Worm (Caenorhabditis elegans) whole organism, young adult: ENCODE measurements around the gene F55G1.6.

Experiments
- F55B11.4 ChIP-seq: sonication (generic microtip); optimal IDR thresholded peaks from 2 replicates; lab custom pipeline; 2016; ENCODE audit warnings: missing compliant biosample characterization, missing genetic modification characterization, borderline replicate concordance; ENCODE audit not compliant: insufficient read depth
- atf-7 ChIP-seq: sonication (generic microtip); optimal IDR thresholded peaks from 2 replicates; lab custom pipeline; 2017; ENCODE audit warnings: mild to moderate bottlenecking, missing genetic modification characterization, missing compliant biosample characterization
- dpl-1 ChIP-seq: fragments of 150-350 bp; optimal IDR thresholded peaks from 2 replicates; lab custom pipeline; 2014; ENCODE audit warnings: missing biosample characterization, missing genetic modification reagents, missing genetic modification characterization
- egl-44 ChIP-seq: fragments of 200-800 bp; sonication (Bioruptor generic); IDR thresholded peaks from 2 replicates; pipeline ENCODE4 v1.3.6; 2022; ENCODE audit warnings: missing genetic modification reagents, missing genetic modification characterization, missing compliant biosample characterization
- lin-54 ChIP-seq: fragments of 200-800 bp; sonication (Bioruptor generic); optimal IDR thresholded peaks from 2 replicates; lab custom pipeline; 2018; ENCODE audit warnings: mild to moderate bottlenecking, missing genetic modification characterization, missing compliant biosample characterization
- mel-28 ChIP-seq: sonication (generic microtip); optimal IDR thresholded peaks from 2 replicates; lab custom pipeline; 2016; ENCODE audit warnings: borderline replicate concordance, mild to moderate bottlenecking, missing genetic modification characterization, missing compliant biosample characterization
- nfyb-1 ChIP-seq: fragments of 200-800 bp; sonication (Bioruptor generic); IDR thresholded peaks from 2 replicates; pipeline ENCODE4 v1.3.6; 2022; ENCODE audit warnings: missing genetic modification reagents, missing genetic modification characterization, missing compliant biosample characterization
- pbrm-1 ChIP-seq: fragments of 200-800 bp; sonication (Bioruptor generic); IDR thresholded peaks from 2 replicates; pipeline ENCODE4 v1.3.6; 2022; ENCODE audit warnings: missing genetic modification reagents, missing genetic modification characterization, missing compliant biosample characterization
- pha-4 ChIP-seq: fragments of 150-350 bp; sonication (generic microtip); optimal IDR thresholded peaks from 2 replicates; lab custom pipeline; 2014; ENCODE audit warnings: missing biosample characterization, missing genetic modification reagents, missing genetic modification characterization
- snpc-4 ChIP-seq, 5 experiments: fragments of 150-350 bp in 1 of 5; sonication (generic microtip) in 4 of 5; optimal IDR thresholded peaks; 2 replicates each; lab custom pipeline; 2014 to 2018; ENCODE audit warnings: missing genetic modification characterization in 5 of 5, missing biosample characterization in 3 of 5, antibody characterized with exemption in 2 of 5, mild to moderate bottlenecking in 2 of 5, missing compliant biosample characterization in 2 of 5, missing genotype in 2 of 5, moderate library complexity in 2 of 5, missing genetic modification reagents in 1 of 5
- unc-62 ChIP-seq: fragments of 150-350 bp; optimal IDR thresholded peaks from 2 replicates; lab custom pipeline; 2014; ENCODE audit warnings: missing biosample characterization, missing genetic modification reagents, missing genetic modification characterization
- xnd-1 ChIP-seq: sonication (generic microtip); optimal IDR thresholded peaks from 2 replicates; lab custom pipeline; 2016; ENCODE audit warnings: missing genotype, missing genetic modification reagents, missing genetic modification characterization, missing compliant biosample characterization
- ztf-25 ChIP-seq: fragments of 200-800 bp; sonication (Bioruptor generic); IDR thresholded peaks from 2 replicates; pipeline ENCODE4 v1.3.6; 2022; ENCODE audit warnings: missing genetic modification reagents, missing genetic modification characterization, missing compliant biosample characterization

DNA sequence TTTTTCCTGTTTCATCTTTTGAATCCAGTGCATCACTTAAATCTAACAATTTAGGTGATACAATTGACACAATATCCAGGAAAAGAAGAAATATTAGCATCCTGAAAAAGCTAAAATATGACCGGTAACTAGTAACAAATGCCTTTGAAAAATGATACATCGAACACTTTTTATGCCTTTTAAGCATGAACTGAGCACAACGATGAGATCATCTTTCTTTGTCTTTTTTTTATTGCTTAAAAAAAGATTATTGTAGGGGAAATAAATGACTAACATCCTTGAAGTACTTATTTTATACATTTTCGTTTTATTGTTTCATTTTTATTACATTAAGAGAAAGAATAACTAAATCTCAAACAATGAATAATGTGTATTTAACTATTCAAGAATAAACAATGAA is 7.5 kb upstream of the F55G1.6 start, which contains the start of gene F13B6.3:
- TF ChIP-seq pbrm-1 (GFP tag; lab: Robert Waterston, UW), result no peak
- TF ChIP-seq ztf-25, result no peak
- no peak for TF ChIP-seq xnd-1 (tag; lab: Kevin White, UChicago)
- no peak for TF ChIP-seq atf-7 (tag; lab: Kevin White, UChicago)
- TF ChIP-seq egl-44 (GFP tag; lab: Robert Waterston, UW), result no peak
- TF ChIP-seq lin-54 (GFP tag; lab: Kevin White, UChicago), result no peak
- TF ChIP-seq nfyb-1 (GFP tag; lab: Robert Waterston, UW), result no peak
- TF ChIP-seq mel-28 (tag; lab: Kevin White, UChicago), result no peak
- no peak for TF ChIP-seq snpc-4 (GFP tag; optimal IDR thresholded peaks at IDR 0.05; lab: Kevin White, UChicago)
- no peak for TF ChIP-seq snpc-4 (tag; optimal IDR thresholded peaks at IDR 0.05; lab: Kevin White, UChicago)
- TF ChIP-seq unc-62 (GFP tag; lab: Kevin White, UChicago), result no peak
- no peak for TF ChIP-seq pha-4
- TF ChIP-seq dpl-1 (GFP tag; lab: Kevin White, UChicago), result no peak
- TF ChIP-seq F55B11.4 (tag; lab: Kevin White, UChicago), result no peak
